Worm (Caenorhabditis elegans) whole organism, young adult: ENCODE results near the gene H20E11.3.

Source experiments
- B0019.2 ChIP-seq: fragments of 200-800 bp; sonication (Bioruptor generic); conservative IDR thresholded peaks from 2 replicates; pipeline ENCODE4 v1.3.6; 2022; ENCODE audit warnings: missing genetic modification reagents, missing genetic modification characterization, missing compliant biosample characterization
- C17E4.6 ChIP-seq: fragments of 200-800 bp; sonication (Bioruptor generic); IDR thresholded peaks from 2 replicates; pipeline ENCODE4 v1.3.6; 2022; ENCODE audit warnings: missing genetic modification reagents, missing genetic modification characterization, missing compliant biosample characterization
- D2030.7 ChIP-seq: fragments of 200-800 bp; sonication (Bioruptor generic); IDR thresholded peaks from 2 replicates; pipeline ENCODE4 v1.3.6; 2022; ENCODE audit warnings: missing genetic modification reagents, missing genetic modification characterization, missing compliant biosample characterization
- F22D6.2 ChIP-seq: sonication (generic microtip); optimal IDR thresholded peaks from 2 replicates; lab custom pipeline; 2016; ENCODE audit warnings: mild to moderate bottlenecking, missing genetic modification characterization, missing compliant biosample characterization
- F33H1.4 ChIP-seq: fragments of 200-800 bp; sonication (Bioruptor generic); IDR thresholded peaks from 2 replicates; pipeline ENCODE4 v1.3.6; 2022; ENCODE audit warnings: missing genetic modification reagents, missing genetic modification characterization, missing compliant biosample characterization
- F49E8.2 ChIP-seq: sonication (generic microtip); optimal IDR thresholded peaks from 3 replicates; lab custom pipeline; 2017; ENCODE audit warnings: missing genetic modification characterization, mild to moderate bottlenecking, missing compliant biosample characterization, antibody characterized with exemption, moderate library complexity; ENCODE audit not compliant: insufficient read depth
- F55B11.4 ChIP-seq: sonication (generic microtip); optimal IDR thresholded peaks from 2 replicates; lab custom pipeline; 2016; ENCODE audit warnings: missing compliant biosample characterization, missing genetic modification characterization, borderline replicate concordance; ENCODE audit not compliant: insufficient read depth
- K12H6.12 ChIP-seq: fragments of 200-800 bp; sonication (Bioruptor generic); optimal IDR thresholded peaks from 2 replicates; lab custom pipeline; 2018; ENCODE audit warnings: mild to moderate bottlenecking, missing genetic modification characterization, missing compliant biosample characterization
- Y53F4B.3 ChIP-seq: fragments of 200-800 bp; sonication (Bioruptor generic); IDR thresholded peaks from 2 replicates; pipeline ENCODE4 v1.3.6; 2022; ENCODE audit warnings: missing genetic modification reagents, missing genetic modification characterization, missing compliant biosample characterization
- Y53G8AR.9 ChIP-seq: fragments of 200-800 bp; sonication (Bioruptor generic); conservative IDR thresholded peaks from 2 replicates; pipeline ENCODE4 v1.3.6; 2022; ENCODE audit warnings: missing genetic modification reagents, missing genetic modification characterization, missing compliant biosample characterization
- Y95B8A.8 ChIP-seq: fragments of 200-800 bp; sonication (Bioruptor generic); IDR thresholded peaks from 2 replicates; pipeline ENCODE4 v1.3.6; 2022; ENCODE audit warnings: missing genetic modification reagents, missing genetic modification characterization, missing compliant biosample characterization
- aptf-3 ChIP-seq: fragments of 200-800 bp; sonication (Bioruptor generic); IDR thresholded peaks from 2 replicates; pipeline ENCODE4 v1.3.6; 2022; ENCODE audit warnings: missing genetic modification characterization, missing compliant biosample characterization
- attf-3 ChIP-seq: fragments of 200-800 bp; sonication (Bioruptor generic); conservative IDR thresholded peaks from 2 replicates; pipeline ENCODE4 v1.3.6; 2022; ENCODE audit warnings: missing genetic modification reagents, missing genetic modification characterization, missing compliant biosample characterization
- attf-5 ChIP-seq: fragments of 200-800 bp; sonication (Bioruptor generic); optimal IDR thresholded peaks from 2 replicates; lab custom pipeline; 2018; ENCODE audit warnings: mild to moderate bottlenecking, missing genetic modification characterization, missing compliant biosample characterization
- bed-2 ChIP-seq: fragments of 200-800 bp; sonication (Bioruptor generic); IDR thresholded peaks from 2 replicates; pipeline ENCODE4 v1.3.6; 2022; ENCODE audit warnings: missing genetic modification reagents, missing genetic modification characterization, missing compliant biosample characterization
- cebp-1 ChIP-seq, 2 experiments: fragments of 200-800 bp in 1 of 2; sonication (Bioruptor generic) in 1 of 2; sonication (generic microtip) in 1 of 2; IDR thresholded peaks in 1 of 2; optimal IDR thresholded peaks in 1 of 2; 2 replicates each; pipeline versions ENCODE4 v1.3.6 to Lab custom; 2017 to 2022; ENCODE audit warnings: missing compliant biosample characterization in 2 of 2, missing genetic modification characterization in 2 of 2, mild to moderate bottlenecking in 1 of 2, missing genetic modification reagents in 1 of 2, moderate library complexity in 1 of 2
- ceh-91 ChIP-seq: fragments of 200-800 bp; sonication (Bioruptor generic); IDR thresholded peaks from 2 replicates; pipeline ENCODE4 v1.3.6; 2022; ENCODE audit warnings: missing genetic modification reagents, missing genetic modification characterization, missing compliant biosample characterization
- dpff-1 ChIP-seq: sonication (generic microtip); optimal IDR thresholded peaks from 2 replicates; lab custom pipeline; 2017; ENCODE audit warnings: mild to moderate bottlenecking, missing genetic modification characterization, missing compliant biosample characterization
- dpl-1 ChIP-seq: fragments of 150-350 bp; optimal IDR thresholded peaks from 2 replicates; lab custom pipeline; 2014; ENCODE audit warnings: missing biosample characterization, missing genetic modification reagents, missing genetic modification characterization
- efl-1 ChIP-seq: fragments of 150-350 bp; optimal IDR thresholded peaks from 2 replicates; lab custom pipeline; 2014; ENCODE audit warnings: missing biosample characterization, missing genetic modification reagents, missing genetic modification characterization
- fkh-3 ChIP-seq: sonication (generic microtip); optimal IDR thresholded peaks from 2 replicates; lab custom pipeline; 2016; ENCODE audit warnings: mild to moderate bottlenecking, missing genetic modification characterization, missing compliant biosample characterization
- him-1 ChIP-seq: sonication (generic microtip); optimal IDR thresholded peaks from 2 replicates; lab custom pipeline; 2016; ENCODE audit warnings: missing genotype, missing genetic modification reagents, missing genetic modification characterization, missing compliant biosample characterization
- hlh-26 ChIP-seq: fragments of 200-800 bp; sonication (Bioruptor generic); conservative IDR thresholded peaks from 2 replicates; pipeline ENCODE4 v1.3.6; 2022; ENCODE audit warnings: missing genetic modification reagents, missing genetic modification characterization, missing compliant biosample characterization
- hmg-1.2 ChIP-seq: fragments of 200-800 bp; sonication (Bioruptor generic); IDR thresholded peaks from 2 replicates; pipeline ENCODE4 v1.3.6; 2022; ENCODE audit warnings: missing genetic modification reagents, missing genetic modification characterization, missing compliant biosample characterization
- hsf-1 ChIP-seq: fragments of 200-800 bp; sonication (Bioruptor generic); IDR thresholded peaks from 2 replicates; pipeline ENCODE4 v1.3.6; 2022; ENCODE audit warnings: missing genetic modification reagents, missing genetic modification characterization, missing compliant biosample characterization
- lin-35 ChIP-seq, 3 experiments: fragments of 150-350 bp in 2 of 3; sonication (generic microtip) in 1 of 3; optimal IDR thresholded peaks; 2 replicates each; lab custom pipeline; 2014 to 2018; ENCODE audit warnings: missing biosample characterization in 3 of 3, missing genetic modification characterization in 3 of 3, missing genetic modification reagents in 3 of 3
- lin-40 ChIP-seq: sonication (generic microtip); optimal IDR thresholded peaks from 2 replicates; lab custom pipeline; 2016; ENCODE audit warnings: missing genetic modification characterization, mild to moderate bottlenecking, missing compliant biosample characterization, missing genotype, missing genetic modification reagents
- lin-54 ChIP-seq: fragments of 200-800 bp; sonication (Bioruptor generic); optimal IDR thresholded peaks from 2 replicates; lab custom pipeline; 2018; ENCODE audit warnings: mild to moderate bottlenecking, missing genetic modification characterization, missing compliant biosample characterization
- lsl-1 ChIP-seq: fragments of 200-800 bp; sonication (Bioruptor generic); optimal IDR thresholded peaks from 2 replicates; lab custom pipeline; 2018; ENCODE audit warnings: mild to moderate bottlenecking, missing genetic modification characterization, moderate library complexity, missing compliant biosample characterization
- madf-3 ChIP-seq: fragments of 200-800 bp; sonication (Bioruptor generic); IDR thresholded peaks from 2 replicates; pipeline ENCODE4 v1.3.6; 2022; ENCODE audit warnings: missing genetic modification reagents, missing genetic modification characterization, missing compliant biosample characterization
- madf-6 ChIP-seq: fragments of 200-800 bp; sonication (Bioruptor generic); IDR thresholded peaks from 2 replicates; pipeline ENCODE4 v1.3.6; 2022; ENCODE audit warnings: missing genetic modification reagents, missing genetic modification characterization, missing compliant biosample characterization
- madf-8 ChIP-seq: fragments of 200-800 bp; sonication (Bioruptor generic); conservative IDR thresholded peaks from 2 replicates; pipeline ENCODE4 v1.3.6; 2022; ENCODE audit warnings: missing genetic modification reagents, missing genetic modification characterization, missing compliant biosample characterization
- mcd-1 ChIP-seq: fragments of 200-800 bp; sonication (Bioruptor generic); IDR thresholded peaks from 2 replicates; pipeline ENCODE4 v1.3.6; 2022; ENCODE audit warnings: missing genetic modification reagents, missing genetic modification characterization, missing compliant biosample characterization
- nhr-90 ChIP-seq: sonication (generic microtip); optimal IDR thresholded peaks from 2 replicates; lab custom pipeline; 2016; ENCODE audit warnings: missing genotype, mild to moderate bottlenecking, missing genetic modification characterization, missing compliant biosample characterization
- rcor-1 ChIP-seq: fragments of 200-800 bp; sonication (Bioruptor generic); IDR thresholded peaks from 2 replicates; pipeline ENCODE4 v1.3.6; 2022; ENCODE audit warnings: missing genetic modification reagents, missing genetic modification characterization, missing compliant biosample characterization
- sdz-38 ChIP-seq: sonication (generic microtip); optimal IDR thresholded peaks from 2 replicates; lab custom pipeline; 2016; ENCODE audit warnings: missing genotype, missing genetic modification characterization, missing compliant biosample characterization
- sea-2 ChIP-seq: fragments of 200-800 bp; sonication (Bioruptor generic); IDR thresholded peaks from 2 replicates; pipeline ENCODE4 v1.3.6; 2022; ENCODE audit warnings: missing genetic modification characterization, missing compliant biosample characterization
- snpc-4 ChIP-seq, 5 experiments: fragments of 150-350 bp in 1 of 5; sonication (generic microtip) in 4 of 5; optimal IDR thresholded peaks; 2 replicates each; lab custom pipeline; 2014 to 2018; ENCODE audit warnings: missing genetic modification characterization in 5 of 5, missing biosample characterization in 3 of 5, antibody characterized with exemption in 2 of 5, mild to moderate bottlenecking in 2 of 5, missing compliant biosample characterization in 2 of 5, missing genotype in 2 of 5, moderate library complexity in 2 of 5, missing genetic modification reagents in 1 of 5
- tbp1 ChIP-seq: fragments of 200-800 bp; sonication (Bioruptor generic); optimal IDR thresholded peaks from 2 replicates; lab custom pipeline; 2018; ENCODE audit warnings: mild to moderate bottlenecking, missing genetic modification characterization, missing compliant biosample characterization
- xnd-1 ChIP-seq: sonication (generic microtip); optimal IDR thresholded peaks from 2 replicates; lab custom pipeline; 2016; ENCODE audit warnings: missing genotype, missing genetic modification reagents, missing genetic modification characterization, missing compliant biosample characterization
- ztf-3 ChIP-seq: fragments of 200-800 bp; sonication (Bioruptor generic); optimal IDR thresholded peaks from 2 replicates; lab custom pipeline; 2018; ENCODE audit warnings: mild to moderate bottlenecking, missing genetic modification characterization, missing compliant biosample characterization

The H20E11.3 gene

DNA sequence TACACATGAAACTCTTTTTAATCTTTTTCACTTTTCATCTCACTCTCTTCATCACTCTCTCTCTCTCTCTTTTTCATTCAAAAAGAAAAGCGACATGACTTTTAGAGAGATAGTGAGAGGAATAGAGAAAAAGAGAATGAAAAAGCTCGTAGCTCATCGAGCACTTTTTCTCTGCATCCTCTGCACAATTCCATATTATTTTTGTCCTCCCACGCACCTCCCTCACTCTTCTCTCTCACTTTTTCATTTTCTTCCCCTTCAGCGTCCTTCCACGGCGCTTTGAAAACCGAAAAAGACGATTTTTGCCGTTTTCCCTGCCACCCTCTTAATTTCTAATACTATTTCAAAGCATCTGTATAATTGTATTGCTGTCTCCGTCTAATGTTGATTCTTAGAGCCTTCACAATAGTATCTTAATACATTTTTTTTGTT is 14.5 kb downstream of the H20E11.3 start (continued):
- peak; percentile 76 for TF ChIP-seq K12H6.12 (tag; lab: Kevin White, UChicago)
- TF ChIP-seq lin-54 (GFP tag; lab: Kevin White, UChicago) = peak; percentile 40
- TF ChIP-seq lin-35 (GFP tag; optimal IDR thresholded peaks at IDR 0.05; lab: Kevin White, UChicago) = peak in 1 of 3 experiments; percentile 52
- TF ChIP-seq F55B11.4 (tag; lab: Kevin White, UChicago) = no peak
- TF ChIP-seq attf-3 = 0 out of 2 replicates have a peak, but pooled peaks have one; percentile 10
- TF ChIP-seq C17E4.6 (GFP tag; lab: Robert Waterston, UW) = no peak
- TF ChIP-seq F22D6.2 = peak; percentile 26

DNA sequence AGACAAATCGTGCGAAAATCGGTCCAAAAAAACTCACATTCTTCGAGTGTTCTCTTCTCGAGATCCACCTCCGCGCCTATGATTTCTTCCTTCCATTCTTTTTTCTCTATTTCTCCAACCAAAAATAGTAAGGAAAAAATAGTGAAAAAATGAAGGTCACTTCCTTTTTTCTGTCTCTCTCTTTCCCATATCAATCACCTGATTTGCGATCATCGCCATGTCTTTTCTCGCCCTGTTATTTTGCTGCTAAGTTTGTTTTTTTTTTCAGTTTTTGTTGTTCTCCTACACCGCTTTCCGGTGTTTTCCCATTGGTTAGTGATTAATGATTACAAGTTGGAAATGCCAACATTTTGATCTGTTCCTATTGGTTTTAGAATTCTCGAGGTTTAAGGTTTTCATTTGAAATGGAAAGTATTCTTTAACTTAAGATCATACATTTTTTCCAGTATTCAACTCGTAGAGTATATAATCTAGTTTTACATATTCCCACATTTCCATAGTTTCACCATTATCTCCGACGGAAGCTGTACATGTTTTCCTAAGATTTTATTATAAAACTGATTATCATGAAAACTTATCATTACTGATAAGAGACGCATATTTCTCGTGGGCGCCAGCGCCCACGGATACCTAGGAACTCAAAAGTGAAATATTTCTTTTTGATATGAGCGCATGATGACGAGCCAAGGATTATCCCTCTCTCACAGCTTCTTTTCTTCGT is 17.1 kb downstream of the H20E11.3 start:
- TF ChIP-seq madf-3 (GFP tag; lab: Robert Waterston, UW) (no peak), mcd-1 (GFP tag; lab: Robert Waterston, UW) (no peak), hlh-26 (GFP tag; lab: Robert Waterston, UW) (no peak), hsf-1 (GFP tag; lab: Robert Waterston, UW) (no peak), Y53F4B.3 (GFP tag; lab: Robert Waterston, UW) (no peak), attf-5 (GFP tag; lab: Kevin White, UChicago) (no peak), cebp-1 (GFP tag; IDR thresholded peaks at IDR 0.05; lab: Robert Waterston, UW) (no peak), cebp-1 (tag; optimal IDR thresholded peaks at IDR 0.05; lab: Kevin White, UChicago) (no peak), aptf-3 (no peak), lin-40 (tag; lab: Kevin White, UChicago) (no peak), dpff-1 (tag; lab: Kevin White, UChicago) (no peak), sdz-38 (tag; lab: Kevin White, UChicago) (no peak)
- TF ChIP-seq, all 124 proteins: peak for 0

DNA sequence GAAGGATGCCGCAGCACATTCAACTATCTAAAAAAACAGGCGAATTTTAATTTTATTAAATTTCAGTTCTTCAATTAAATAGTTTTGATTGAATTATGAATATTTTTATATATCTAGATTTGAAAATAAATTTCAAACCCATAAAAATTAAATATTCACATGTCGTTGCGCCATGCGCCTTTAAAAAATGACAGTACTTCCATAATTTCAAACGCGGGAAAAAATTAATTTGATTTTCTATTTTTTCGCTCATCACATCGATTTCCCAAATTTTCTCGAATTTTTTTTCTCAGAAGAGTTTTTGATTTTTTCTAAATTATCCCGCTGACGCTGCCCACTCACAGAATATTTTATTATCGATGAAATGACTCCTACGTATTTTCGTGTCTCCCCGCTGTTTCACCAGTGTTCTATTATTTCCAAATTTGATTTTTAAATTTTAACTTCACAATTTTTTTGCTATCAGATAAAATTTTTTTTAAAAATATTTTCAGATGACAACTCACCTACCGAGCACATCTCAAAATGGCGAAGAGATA is 17.9 kb downstream of the H20E11.3 start, which contains the start of gene lip-1:
TSS of gene lip-1 (plus strand) at position 489 of the 539 bp plus-strand sequence.
- TF ChIP-seq Y95B8A.8 = peak; percentile 82
- TF ChIP-seq bed-2 (GFP tag; lab: Robert Waterston, UW) = no peak
- no peak for TF ChIP-seq rcor-1 (GFP tag; lab: Robert Waterston, UW)
- TF ChIP-seq ceh-91 = peak; percentile 72
- peak; percentile 90 for TF ChIP-seq lsl-1 (GFP tag; lab: Kevin White, UChicago)
- TF ChIP-seq lin-40 (tag; lab: Kevin White, UChicago) = no peak
- TF ChIP-seq D2030.7 = peak; percentile 74
- peak; percentile 23 for TF ChIP-seq F49E8.2 (tag; lab: Kevin White, UChicago)
- peak; percentile 32; the same call in 1 of the 2 replicates for TF ChIP-seq Y53G8AR.9 (GFP tag; lab: Robert Waterston, UW)
- no peak for TF ChIP-seq nhr-90 (tag; lab: Kevin White, UChicago)
- peak; percentile 50 for TF ChIP-seq lin-54 (GFP tag; lab: Kevin White, UChicago)
- TF ChIP-seq ztf-3 (GFP tag; lab: Kevin White, UChicago) = no peak
- TF ChIP-seq efl-1 = peak; percentile 93
- peak; percentile 69 for TF ChIP-seq xnd-1 (tag; lab: Kevin White, UChicago)
- peak; percentile 73 for TF ChIP-seq dpl-1 (GFP tag; lab: Kevin White, UChicago)
- TF ChIP-seq B0019.2 (GFP tag; lab: Robert Waterston, UW) = peak; percentile 28; the same call in 1 of the 2 replicates
- peak; percentile 95 for TF ChIP-seq madf-6 (GFP tag; lab: Robert Waterston, UW)
- TF ChIP-seq sea-2 (GFP tag; lab: Robert Waterston, UW) = no peak
- peak; percentile 72 for TF ChIP-seq F33H1.4 (GFP tag; lab: Robert Waterston, UW)
- TF ChIP-seq him-1 = peak; percentile 30
- TF ChIP-seq tbp1 (GFP tag; lab: Kevin White, UChicago) = peak; percentile 38
- TF ChIP-seq hsf-1 (GFP tag; lab: Robert Waterston, UW) = peak; percentile 70; the same call in 1 of the 2 replicates
- TF ChIP-seq snpc-4 (GFP tag; optimal IDR thresholded peaks at IDR 0.05; lab: Kevin White, UChicago) = peak; percentile 46
- peak in 3 of 4 experiments; percentile 33 to 77 (median 68) for TF ChIP-seq snpc-4 (tag; optimal IDR thresholded peaks at IDR 0.05; lab: Kevin White, UChicago)
- TF ChIP-seq hmg-1.2 (GFP tag; lab: Robert Waterston, UW) = peak; percentile 26; the same call in 1 of the 2 replicates
- TF ChIP-seq fkh-3 = no peak
- TF ChIP-seq madf-8 = peak; percentile 94
